Worm (Caenorhabditis elegans) whole organism, L4 larva: ENCODE results near the gene T24E12.3.

ENCODE experiments used
- F26F4.8 ChIP-seq: fragments of 200-800 bp; sonication (Bioruptor generic); conservative IDR thresholded peaks from 2 replicates; pipeline ENCODE4 v1.3.6; 2022; ENCODE audit warnings: missing genetic modification characterization, missing compliant biosample characterization
- F37D6.2 ChIP-seq: sonication (generic microtip); optimal IDR thresholded peaks from 2 replicates; lab custom pipeline; 2016; ENCODE audit warnings: mild to moderate bottlenecking, missing genetic modification characterization, missing compliant biosample characterization
- R02D3.7 ChIP-seq: fragments of 150-350 bp; sonication (generic microtip); optimal IDR thresholded peaks from 3 replicates; lab custom pipeline; 2014; ENCODE audit warnings: missing biosample characterization, missing genetic modification characterization
- T26A8.4 ChIP-seq: fragments of 200-800 bp; sonication (Bioruptor generic); IDR thresholded peaks from 2 replicates; pipeline ENCODE4 v1.3.6; 2022; ENCODE audit warnings: missing genetic modification characterization, missing compliant biosample characterization
- Y75B8A.6 ChIP-seq: fragments of 200-800 bp; sonication (Bioruptor generic); IDR thresholded peaks from 2 replicates; pipeline ENCODE4 v1.3.6; 2022; ENCODE audit warnings: missing genetic modification reagents, missing genetic modification characterization, missing compliant biosample characterization
- aha-1 ChIP-seq: fragments of 150-350 bp; peaks from one replicate; lab custom pipeline; 2014; ENCODE audit warnings: missing biosample characterization, missing genetic modification characterization
- ama-1 ChIP-seq: fragments of 150-350 bp; optimal IDR thresholded peaks from 2 replicates; lab custom pipeline; 2014; ENCODE audit warnings: inconsistent platforms, mixed read lengths
- ceh-20 ChIP-seq: fragments of 200-800 bp; sonication (Bioruptor generic); IDR thresholded peaks from 2 replicates; pipeline ENCODE4 v1.3.6; 2022; ENCODE audit warnings: missing genetic modification reagents, missing genetic modification characterization, missing compliant biosample characterization
- ceh-28 ChIP-seq: fragments of 150-350 bp; optimal IDR thresholded peaks from 2 replicates; lab custom pipeline; 2014; ENCODE audit warnings: missing biosample characterization, missing genetic modification reagents, missing genetic modification characterization
- ctbp-1 ChIP-seq: fragments of 200-800 bp; sonication (Bioruptor generic); IDR thresholded peaks from 2 replicates; pipeline ENCODE4 v1.3.6; 2022; ENCODE audit warnings: missing genetic modification reagents, missing genetic modification characterization, missing compliant biosample characterization
- dmd-6 ChIP-seq: fragments of 200-800 bp; sonication (Bioruptor generic); IDR thresholded peaks from 2 replicates; pipeline ENCODE4 v1.3.6; 2022; ENCODE audit warnings: missing genetic modification reagents, missing genetic modification characterization, missing compliant biosample characterization
- dmd-9 ChIP-seq: fragments of 200-800 bp; sonication (Bioruptor generic); IDR thresholded peaks from 2 replicates; pipeline ENCODE4 v1.3.6; 2022; ENCODE audit warnings: missing genetic modification reagents, missing genetic modification characterization, missing compliant biosample characterization
- dpl-1 ChIP-seq: fragments of 150-350 bp; optimal IDR thresholded peaks from 2 replicates; lab custom pipeline; 2014; ENCODE audit warnings: missing biosample characterization, missing genetic modification reagents, missing genetic modification characterization
- duxl-1 ChIP-seq: sonication (generic microtip); optimal IDR thresholded peaks from 2 replicates; lab custom pipeline; 2016; ENCODE audit warnings: mild to moderate bottlenecking, missing genetic modification characterization, moderate library complexity, missing compliant biosample characterization; ENCODE audit not compliant: poor library complexity
- dve-1 ChIP-seq: sonication (generic microtip); optimal IDR thresholded peaks from 2 replicates; lab custom pipeline; 2017; ENCODE audit warnings: antibody characterized with exemption, mild to moderate bottlenecking, missing genetic modification characterization, missing compliant biosample characterization; ENCODE audit not compliant: insufficient read depth
- fos-1 ChIP-seq: fragments of 150-350 bp; optimal IDR thresholded peaks from 2 replicates; lab custom pipeline; 2014; ENCODE audit warnings: missing biosample characterization, missing genetic modification characterization
- hif-1 ChIP-seq, 2 experiments: sonication (generic microtip); optimal IDR thresholded peaks; 2 replicates each; lab custom pipeline; 2016 to 2017; ENCODE audit warnings: missing compliant biosample characterization in 2 of 2, missing genetic modification characterization in 2 of 2, missing genetic modification reagents in 2 of 2, missing genotype in 2 of 2, mild to moderate bottlenecking in 1 of 2
- hlh-11 ChIP-seq: fragments of 200-800 bp; sonication (Bioruptor generic); optimal IDR thresholded peaks from 2 replicates; lab custom pipeline; 2018; ENCODE audit warnings: mild to moderate bottlenecking, missing genetic modification characterization, missing compliant biosample characterization
- hlh-30 ChIP-seq: sonication (generic microtip); optimal IDR thresholded peaks from 2 replicates; lab custom pipeline; 2017; ENCODE audit warnings: antibody characterized with exemption, mild to moderate bottlenecking, missing genetic modification characterization, missing compliant biosample characterization; ENCODE audit not compliant: insufficient read depth
- hmg-1.1 ChIP-seq: fragments of 200-800 bp; sonication (Bioruptor generic); IDR thresholded peaks from 2 replicates; pipeline ENCODE4 v1.3.6; 2022; ENCODE audit warnings: missing genetic modification reagents, missing genetic modification characterization, missing compliant biosample characterization
- lin-13 ChIP-seq: fragments of 150-350 bp; optimal IDR thresholded peaks from 2 replicates; lab custom pipeline; 2014; ENCODE audit warnings: missing biosample characterization, missing genetic modification reagents, missing genetic modification characterization
- madf-5 ChIP-seq, 2 experiments: fragments of 200-800 bp; sonication (Bioruptor generic); IDR thresholded peaks; 2 replicates each; pipeline ENCODE4 v1.3.6; 2022; ENCODE audit warnings: missing compliant biosample characterization in 2 of 2, missing genetic modification characterization in 2 of 2
- madf-9 ChIP-seq: fragments of 200-800 bp; sonication (Bioruptor generic); conservative IDR thresholded peaks from 2 replicates; pipeline ENCODE4 v1.3.6; 2022; ENCODE audit warnings: missing genetic modification reagents, missing genetic modification characterization, missing compliant biosample characterization
- mdl-1 ChIP-seq, 2 experiments: fragments of 150-350 bp in 1 of 2; sonication (generic microtip) in 1 of 2; optimal IDR thresholded peaks; 2 replicates each; lab custom pipeline; 2014 to 2017; ENCODE audit warnings: missing biosample characterization in 2 of 2, missing genetic modification characterization in 2 of 2
- mdt-29 ChIP-seq: fragments of 200-800 bp; sonication (Bioruptor generic); IDR thresholded peaks from 2 replicates; pipeline ENCODE4 v1.3.6; 2022; ENCODE audit warnings: missing genetic modification reagents, missing genetic modification characterization, missing compliant biosample characterization
- mes-2 ChIP-seq: sonication (generic microtip); optimal IDR thresholded peaks from 2 replicates; lab custom pipeline; 2016; ENCODE audit warnings: missing genotype, mild to moderate bottlenecking, missing genetic modification characterization, missing compliant biosample characterization; ENCODE audit not compliant: poor library complexity, severe bottlenecking
- nhr-25 ChIP-seq: sonication (generic microtip); optimal IDR thresholded peaks from 2 replicates; lab custom pipeline; 2017; ENCODE audit warnings: missing genetic modification characterization, mild to moderate bottlenecking, missing compliant biosample characterization, antibody characterized with exemption, moderate library complexity, borderline replicate concordance; ENCODE audit not compliant: insufficient read depth
- nhr-28 ChIP-seq: fragments of 150-350 bp; optimal IDR thresholded peaks from 2 replicates; lab custom pipeline; 2014; ENCODE audit warnings: missing biosample characterization, missing genetic modification characterization
- nhr-48 ChIP-seq: sonication (generic microtip); optimal IDR thresholded peaks from 2 replicates; lab custom pipeline; 2016; ENCODE audit warnings: mild to moderate bottlenecking, missing genetic modification characterization, missing compliant biosample characterization
- nhr-6 ChIP-seq: fragments of 150-350 bp; optimal IDR thresholded peaks from 2 replicates; lab custom pipeline; 2014; ENCODE audit warnings: missing biosample characterization, missing genetic modification characterization
- nhr-77 ChIP-seq: fragments of 150-350 bp; optimal IDR thresholded peaks from 2 replicates; lab custom pipeline; 2014; ENCODE audit warnings: missing biosample characterization, missing genetic modification characterization
- pha-4 ChIP-seq, 2 experiments: fragments of 150-350 bp in 1 of 2; fragments of 200-800 bp in 1 of 2; sonication (Bioruptor generic) in 1 of 2; IDR thresholded peaks in 1 of 2; optimal IDR thresholded peaks in 1 of 2; 2 replicates each; pipeline versions ENCODE4 v1.3.6 to Lab custom; 2014 to 2022; ENCODE audit warnings: missing genetic modification characterization in 2 of 2, missing genetic modification reagents in 2 of 2, missing biosample characterization in 1 of 2, missing compliant biosample characterization in 1 of 2
- rbr-2 ChIP-seq: sonication (generic microtip); optimal IDR thresholded peaks from 2 replicates; lab custom pipeline; 2016; ENCODE audit warnings: missing genotype, missing genetic modification characterization, missing compliant biosample characterization
- skn-1 ChIP-seq: fragments of 150-350 bp; optimal IDR thresholded peaks from 2 replicates; lab custom pipeline; 2014; ENCODE audit warnings: missing biosample characterization, missing genetic modification characterization
- spr-1 ChIP-seq: sonication (generic microtip); optimal IDR thresholded peaks from 2 replicates; lab custom pipeline; 2016; ENCODE audit warnings: mild to moderate bottlenecking, missing genetic modification characterization, missing compliant biosample characterization
- tag-97 ChIP-seq: fragments of 200-800 bp; sonication (Bioruptor generic); IDR thresholded peaks from 2 replicates; pipeline ENCODE4 v1.3.6; 2022; ENCODE audit warnings: missing genetic modification characterization, missing compliant biosample characterization
- unc-130 ChIP-seq: sonication (generic microtip); optimal IDR thresholded peaks from 2 replicates; lab custom pipeline; 2016; ENCODE audit warnings: missing genetic modification reagents, missing genetic modification characterization, missing compliant biosample characterization
- unc-39 ChIP-seq: sonication (generic microtip); optimal IDR thresholded peaks from 2 replicates; lab custom pipeline; 2017; ENCODE audit warnings: missing biosample characterization, missing genetic modification characterization
- unc-62 ChIP-seq, 3 experiments: fragments of 150-350 bp in 1 of 3; sonication (generic microtip); optimal IDR thresholded peaks in 2 of 3; peaks in 1 of 3; 1 replicate in 1 of 3; 2 replicates in 2 of 3; lab custom pipeline; 2014 to 2017; ENCODE audit warnings: missing biosample characterization in 3 of 3, missing genetic modification characterization in 3 of 3, missing genetic modification reagents in 3 of 3, missing genotype in 1 of 3
- zfp-3 ChIP-seq: fragments of 200-800 bp; sonication (Bioruptor generic); conservative IDR thresholded peaks from 2 replicates; pipeline ENCODE4 v1.3.6; 2022; ENCODE audit warnings: missing genetic modification reagents, missing genetic modification characterization, missing compliant biosample characterization
- zip-2 ChIP-seq: fragments of 150-350 bp; optimal IDR thresholded peaks from 2 replicates; lab custom pipeline; 2014; ENCODE audit warnings: missing biosample characterization, missing genetic modification characterization

T24E12.3 gene

ce11 chrII:3795323-3795722 lies 19.5 kb downstream of the T24E12.3 start, which contains the start of gene Y8A9A.2:
TSS of gene Y8A9A.2 (plus strand) at chrII:3795623.
- no peak for TF ChIP-seq nhr-48 (tag; lab: Kevin White, UChicago)
- TF ChIP-seq F37D6.2 (tag; lab: Kevin White, UChicago): no peak
- no peak for TF ChIP-seq hlh-11 (tag; lab: Kevin White, UChicago)
- TF ChIP-seq hlh-30 (tag; lab: Kevin White, UChicago): no peak

DNA sequence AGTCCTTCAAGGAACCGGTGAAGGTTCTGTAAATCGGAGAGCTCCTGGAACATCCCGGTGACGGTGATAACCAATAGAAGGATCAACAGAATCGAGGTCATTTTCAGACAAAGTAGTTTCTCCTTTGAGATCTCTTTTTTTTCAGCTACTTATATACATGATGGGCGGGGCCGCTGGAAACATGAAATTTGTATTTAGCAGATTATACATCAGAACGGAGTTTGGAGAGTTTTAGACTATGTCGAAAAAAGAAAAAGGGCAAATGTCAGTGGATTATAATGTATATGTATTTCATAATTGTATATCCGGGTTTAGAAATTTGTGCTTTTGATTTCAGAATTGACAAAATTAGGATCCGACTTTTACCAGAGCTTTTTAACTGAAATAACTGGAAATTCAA lies 27.4 kb downstream of the T24E12.3 start, which contains the start of gene ins-32:
TSS of gene ins-32 (minus strand) at position 101 of the 400 bp plus-strand sequence.
- TF ChIP-seq unc-130 (GFP tag; lab: Kevin White, UChicago) (no peak), madf-5 (GFP tag; IDR thresholded peaks at IDR 0.05; lab: Robert Waterston, UW) (no peak), zip-2 (tag; lab: Kevin White, UChicago) (no peak), unc-39 (tag; lab: Kevin White, UChicago) (no peak), nhr-28 (tag; lab: Kevin White, UChicago) (no peak), ceh-20 (GFP tag; lab: Robert Waterston, UW) (no peak), F37D6.2 (tag; lab: Kevin White, UChicago) (no peak), Y75B8A.6 (GFP tag; lab: Robert Waterston, UW) (no peak), hmg-1.1 (GFP tag; lab: Robert Waterston, UW) (no peak), tag-97 (no peak), aha-1 (no peak), nhr-6 (no peak), mdt-29 (no peak), dve-1 (tag; lab: Kevin White, UChicago) (no peak), ama-1 (lab: Kevin White, UChicago) (no peak), dmd-6 (GFP tag; lab: Robert Waterston, UW) (no peak), madf-9 (GFP tag; lab: Robert Waterston, UW) (no peak), nhr-25 (no peak)
- TF ChIP-seq, all 104 proteins: peak for 0

DNA sequence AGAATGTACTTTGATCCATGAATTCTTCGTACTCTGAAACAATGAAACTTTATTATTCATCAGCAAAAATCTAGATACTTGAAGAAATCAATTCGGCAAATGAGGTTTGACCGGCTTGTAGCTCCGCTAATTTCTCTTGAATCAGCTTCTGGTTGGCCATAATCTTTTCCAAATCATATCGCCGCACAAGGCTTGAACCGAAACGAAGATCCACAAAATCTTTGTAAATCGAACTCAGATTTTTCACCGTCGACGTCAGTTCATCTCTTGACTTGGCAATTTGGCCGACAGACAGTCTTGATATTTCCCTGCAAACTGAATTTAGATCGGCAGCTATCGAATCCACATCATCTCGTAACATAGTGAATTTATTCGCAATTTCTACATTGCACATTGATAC lies 29.7 kb downstream of the T24E12.3 start:
- TF ChIP-seq ceh-28 (tag; lab: Kevin White, UChicago) (no peak), unc-62 (GFP tag; optimal IDR thresholded peaks at IDR 0.05 in 1 of 2; lab: Kevin White, UChicago) (peak in 1 of 2 experiments; percentile 96), unc-62 (tag; optimal IDR thresholded peaks at IDR 0.05; lab: Kevin White, UChicago) (no peak)

DNA sequence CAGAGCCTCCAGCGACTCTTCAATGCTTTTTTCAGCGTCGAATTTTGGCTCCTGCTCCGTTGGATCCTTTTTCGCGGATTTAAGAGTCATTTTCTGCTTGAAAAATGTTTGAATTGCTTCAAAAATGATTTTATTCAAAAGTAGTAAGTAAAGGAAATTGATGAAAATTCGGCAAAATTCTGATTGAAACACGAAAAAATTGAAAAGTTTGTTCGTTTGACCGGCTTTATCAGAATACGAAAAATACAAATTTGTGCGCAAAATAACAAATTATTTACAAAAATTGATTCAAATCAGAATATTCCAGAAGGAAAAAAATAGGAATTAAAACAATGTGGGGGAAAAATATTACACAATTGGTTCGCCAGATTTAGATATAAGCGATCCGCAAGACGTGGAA lies 31.1 kb downstream of the T24E12.3 start, which contains the start of gene F54D10.4:
TSS of gene F54D10.4 (minus strand) at position 101 of the 400 bp plus-strand sequence.
- TF ChIP-seq aha-1 (peak; percentile 82), zfp-3 (GFP tag; lab: Robert Waterston, UW) (no peak)

DNA sequence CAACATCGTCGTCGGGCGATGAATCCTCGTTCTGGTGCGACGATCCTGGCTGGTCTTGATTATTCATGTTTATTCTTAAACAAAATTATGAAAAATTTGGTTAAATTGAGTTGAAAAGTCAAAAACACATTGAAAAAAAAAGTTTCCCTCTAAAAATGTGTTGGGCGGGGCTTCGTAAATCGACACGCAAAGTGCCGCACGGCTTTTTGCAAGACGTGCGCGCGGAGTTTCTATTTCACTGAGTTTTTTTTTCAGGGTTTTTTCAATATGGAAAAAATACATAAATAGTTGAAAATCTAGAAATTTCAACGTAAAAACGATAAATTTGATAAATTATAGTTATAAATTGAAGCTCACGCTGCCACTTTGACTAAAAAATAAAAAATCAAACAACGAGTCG lies 32.3 kb downstream of the T24E12.3 start, which contains the start of gene F54D10.5:
TSS of gene F54D10.5 (minus strand) at position 74 of the 400 bp plus-strand sequence.
- TF ChIP-seq F26F4.8 (GFP tag; lab: Robert Waterston, UW) (no peak), T26A8.4 (GFP tag; lab: Robert Waterston, UW) (peak; percentile 63), nhr-6 (peak; percentile 46), aha-1 (peak; percentile 93), pha-4 (GFP tag; IDR thresholded peaks at IDR 0.05; lab: Robert Waterston, UW) (peak; percentile 35; the same call in 1 of the 2 replicates), pha-4 (tag; optimal IDR thresholded peaks at IDR 0.05; lab: Kevin White, UChicago) (no peak), rbr-2 (tag; lab: Kevin White, UChicago) (peak; percentile 63), duxl-1 (tag; lab: Kevin White, UChicago) (peak; percentile 84), spr-1 (tag; lab: Kevin White, UChicago) (peak; percentile 45), nhr-28 (tag; lab: Kevin White, UChicago) (peak; percentile 28), R02D3.7 (peak; percentile 95), zfp-3 (GFP tag; lab: Robert Waterston, UW) (no peak), unc-130 (GFP tag; lab: Kevin White, UChicago) (peak; percentile 48), hmg-1.1 (GFP tag; lab: Robert Waterston, UW) (peak; percentile 51; the same call in 1 of the 2 replicates), dmd-9 (GFP tag; lab: Robert Waterston, UW) (no peak), ctbp-1 (GFP tag; lab: Robert Waterston, UW) (no peak), skn-1 (tag; lab: Kevin White, UChicago) (no peak), dpl-1 (GFP tag; lab: Kevin White, UChicago) (peak; percentile 95), fos-1 (peak; percentile 7), madf-9 (GFP tag; lab: Robert Waterston, UW) (no peak), mes-2 (tag; lab: Kevin White, UChicago) (peak; percentile 91), nhr-77 (tag; lab: Kevin White, UChicago) (peak; percentile 12), lin-13 (GFP tag; lab: Kevin White, UChicago) (peak; percentile 31), hif-1 (tag; optimal IDR thresholded peaks at IDR 0.05; lab: Kevin White, UChicago) (peak in 1 of 2 experiments; percentile 18), mdl-1 (tag; optimal IDR thresholded peaks at IDR 0.05; lab: Kevin White, UChicago) (peak in 1 of 2 experiments; percentile 12)
